Worm (Caenorhabditis elegans) whole organism, L3 larva: ENCODE data around the gene W06G6.2.

Source experiments
- R02D3.7 ChIP-seq: fragments of 150-350 bp; optimal IDR thresholded peaks from 2 replicates; lab custom pipeline; 2014; ENCODE audit warnings: missing biosample characterization, missing genetic modification characterization
- ZK546.5 ChIP-seq: sonication (generic microtip); optimal IDR thresholded peaks from 2 replicates; lab custom pipeline; 2017; ENCODE audit warnings: missing biosample characterization, missing genetic modification characterization
- aly-2 ChIP-seq: fragments of 150-350 bp; optimal IDR thresholded peaks from 2 replicates; lab custom pipeline; 2014; ENCODE audit warnings: missing biosample characterization, missing genetic modification characterization
- ceh-16 ChIP-seq: sonication (generic microtip); optimal IDR thresholded peaks from 2 replicates; lab custom pipeline; 2017; ENCODE audit warnings: missing biosample characterization, missing genetic modification characterization
- ceh-28 ChIP-seq: fragments of 150-350 bp; optimal IDR thresholded peaks from 2 replicates; lab custom pipeline; 2014; ENCODE audit warnings: missing biosample characterization, missing genetic modification reagents, missing genetic modification characterization
- ceh-82 ChIP-seq: fragments of 150-350 bp; optimal IDR thresholded peaks from 2 replicates; lab custom pipeline; 2014; ENCODE audit warnings: missing biosample characterization, missing genetic modification characterization
- ceh-9 ChIP-seq: sonication (generic microtip); optimal IDR thresholded peaks from 2 replicates; lab custom pipeline; 2018; ENCODE audit warnings: missing biosample characterization, missing genetic modification characterization
- elt-2 ChIP-seq: sonication (generic microtip); optimal IDR thresholded peaks from 2 replicates; lab custom pipeline; 2016; ENCODE audit warnings: missing genetic modification reagents, mild to moderate bottlenecking, missing genetic modification characterization, missing compliant biosample characterization
- elt-3 ChIP-seq, 3 experiments: fragments of 150-350 bp in 1 of 3; sonication (generic microtip) in 2 of 3; optimal IDR thresholded peaks; 2 replicates in 2 of 3; 4 replicates in 1 of 3; lab custom pipeline; 2014 to 2017; ENCODE audit warnings: missing biosample characterization in 3 of 3, missing genetic modification characterization in 3 of 3
- eor-1 ChIP-seq, 2 experiments: fragments of 150-350 bp; optimal IDR thresholded peaks; 2 replicates each; lab custom pipeline; 2014 to 2018; ENCODE audit warnings: missing biosample characterization in 2 of 2, missing genetic modification characterization in 2 of 2
- fkh-2 ChIP-seq: fragments of 150-350 bp; optimal IDR thresholded peaks from 2 replicates; lab custom pipeline; 2014; ENCODE audit warnings: missing biosample characterization, missing genetic modification reagents, missing genetic modification characterization
- fos-1 ChIP-seq: fragments of 150-350 bp; optimal IDR thresholded peaks from 2 replicates; lab custom pipeline; 2014; ENCODE audit warnings: missing biosample characterization, missing genetic modification characterization
- jun-1 ChIP-seq: fragments of 150-350 bp; optimal IDR thresholded peaks from 2 replicates; lab custom pipeline; 2014; ENCODE audit warnings: missing biosample characterization, missing genetic modification reagents, missing genetic modification characterization
- lin-39 ChIP-seq: fragments of 150-350 bp; optimal IDR thresholded peaks from 2 replicates; lab custom pipeline; 2018; ENCODE audit warnings: missing biosample characterization, missing genetic modification reagents, missing genetic modification characterization
- lsy-12 ChIP-seq: sonication (generic microtip); optimal IDR thresholded peaks from 2 replicates; lab custom pipeline; 2016; ENCODE audit warnings: mild to moderate bottlenecking, missing genetic modification characterization, missing compliant biosample characterization
- mdl-1 ChIP-seq: fragments of 150-350 bp; optimal IDR thresholded peaks from 2 replicates; lab custom pipeline; 2014; ENCODE audit warnings: missing biosample characterization, missing genetic modification characterization
- nfya-1 ChIP-seq: sonication (generic microtip); optimal IDR thresholded peaks from 2 replicates; lab custom pipeline; 2017; ENCODE audit warnings: missing genetic modification characterization, mild to moderate bottlenecking, missing compliant biosample characterization, antibody characterized with exemption, moderate library complexity; ENCODE audit not compliant: insufficient read depth
- nhr-11 ChIP-seq: fragments of 150-350 bp; optimal IDR thresholded peaks from 2 replicates; lab custom pipeline; 2014; ENCODE audit warnings: missing biosample characterization, missing genetic modification characterization
- nhr-12 ChIP-seq: fragments of 150-350 bp; optimal IDR thresholded peaks from 2 replicates; lab custom pipeline; 2014; ENCODE audit warnings: missing biosample characterization, missing genetic modification characterization
- nhr-25 ChIP-seq: sonication (generic microtip); optimal IDR thresholded peaks from 2 replicates; lab custom pipeline; 2017; ENCODE audit warnings: missing biosample characterization, missing genetic modification characterization
- nhr-28 ChIP-seq: fragments of 150-350 bp; optimal IDR thresholded peaks from 2 replicates; lab custom pipeline; 2014; ENCODE audit warnings: missing biosample characterization, missing genetic modification characterization
- nhr-77 ChIP-seq: fragments of 150-350 bp; optimal IDR thresholded peaks from 2 replicates; lab custom pipeline; 2014; ENCODE audit warnings: missing biosample characterization, missing genetic modification characterization
- pha-4 ChIP-seq: fragments of 150-350 bp; optimal IDR thresholded peaks from 2 replicates; lab custom pipeline; 2014; ENCODE audit warnings: missing biosample characterization, missing genetic modification reagents, missing genetic modification characterization
- pqm-1 ChIP-seq: fragments of 150-350 bp; optimal IDR thresholded peaks from 2 replicates; lab custom pipeline; 2017; ENCODE audit warnings: missing biosample characterization, missing genetic modification characterization, inconsistent platforms
- sea-2 ChIP-seq: fragments of 150-350 bp; sonication (generic microtip); optimal IDR thresholded peaks from 4 replicates; lab custom pipeline; 2014; ENCODE audit warnings: missing biosample characterization, missing genetic modification reagents, missing genetic modification characterization
- snpc-4 ChIP-seq: fragments of 150-350 bp; optimal IDR thresholded peaks from 2 replicates; lab custom pipeline; 2014; ENCODE audit warnings: missing biosample characterization, missing genetic modification characterization
- tbx-2 ChIP-seq: sonication (generic microtip); optimal IDR thresholded peaks from 2 replicates; lab custom pipeline; 2016; ENCODE audit warnings: mild to moderate bottlenecking, missing genetic modification characterization, missing compliant biosample characterization
- unc-39 ChIP-seq: sonication (generic microtip); optimal IDR thresholded peaks from 4 replicates; lab custom pipeline; 2017; ENCODE audit warnings: missing biosample characterization, missing genetic modification characterization
- unc-62 ChIP-seq: fragments of 150-350 bp; sonication (generic microtip); optimal IDR thresholded peaks from 4 replicates; lab custom pipeline; 2014; ENCODE audit warnings: missing biosample characterization, missing genetic modification reagents, missing genetic modification characterization
- zag-1 ChIP-seq: fragments of 150-350 bp; optimal IDR thresholded peaks from 2 replicates; lab custom pipeline; 2014; ENCODE audit warnings: missing biosample characterization, missing genetic modification characterization
- ztf-11 ChIP-seq: fragments of 150-350 bp; optimal IDR thresholded peaks from 2 replicates; lab custom pipeline; 2014; ENCODE audit warnings: missing biosample characterization, missing genetic modification characterization
- ztf-4 ChIP-seq: fragments of 150-350 bp; optimal IDR thresholded peaks from 2 replicates; lab custom pipeline; 2014; ENCODE audit warnings: missing biosample characterization, missing genetic modification characterization

Gene W06G6.2

DNA sequence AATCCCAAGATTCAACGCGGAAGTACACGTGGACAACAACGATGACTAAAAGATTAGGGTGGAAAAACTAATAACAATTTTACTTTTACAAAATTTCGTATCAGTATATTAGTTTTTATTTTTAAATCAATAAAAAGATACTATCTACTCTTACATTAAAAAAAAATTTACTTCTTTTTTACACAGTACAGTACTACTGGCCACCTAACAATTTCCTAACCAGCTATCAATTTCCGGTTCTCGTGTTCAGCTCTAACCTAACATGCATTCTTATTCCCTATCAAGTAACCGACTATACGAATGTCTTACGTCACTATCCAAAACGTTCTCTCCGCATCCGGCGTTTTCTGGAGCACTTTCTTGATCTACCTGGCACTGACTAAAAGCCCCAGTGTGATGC is 509 bp downstream of the W06G6.2 start, which contains the start of gene srd-21:
Gene srd-21, plus strand, starts transcription at position 301 of the 400 bp plus-strand sequence.
- TF ChIP-seq nhr-11 (tag; lab: Kevin White, UChicago) (no peak), nhr-12 (no peak), nhr-25 (tag; lab: Kevin White, UChicago) (no peak), nhr-28 (tag; lab: Kevin White, UChicago) (no peak), snpc-4 (tag; lab: Kevin White, UChicago) (no peak), lin-39 (tag; lab: Kevin White, UChicago) (no peak), zag-1 (tag; lab: Kevin White, UChicago) (no peak), tbx-2 (tag; lab: Kevin White, UChicago) (no peak), elt-3 (tag; optimal IDR thresholded peaks at IDR 0.05; lab: Kevin White, UChicago) (no peak), fkh-2 (tag; lab: Kevin White, UChicago) (no peak)

DNA sequence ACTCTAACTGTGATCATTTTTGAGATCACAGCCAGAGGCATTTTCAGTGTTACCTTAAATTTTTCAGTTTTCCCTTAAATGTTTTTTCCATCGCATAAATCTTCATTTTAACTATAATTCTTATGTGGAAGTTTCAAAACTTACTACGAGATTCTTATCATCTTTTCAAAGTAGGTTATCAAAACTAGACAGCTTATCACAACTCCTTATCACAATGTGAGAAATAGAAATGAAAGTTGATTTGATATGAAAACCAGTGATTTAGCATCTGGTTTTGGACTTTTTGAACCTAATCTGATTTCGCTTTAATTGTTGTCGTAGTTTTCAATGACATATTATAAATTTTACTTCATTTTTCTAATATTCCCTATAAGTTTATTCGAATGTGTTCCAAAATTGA is 6.8 kb downstream of the W06G6.2 start, which contains the start of gene mltn-11:
Gene mltn-11, plus strand, starts transcription at position 276 of the 400 bp plus-strand sequence.
- TF ChIP-seq eor-1 (tag; optimal IDR thresholded peaks at IDR 0.05; lab: Kevin White, UChicago) (no peak), elt-2 (peak; percentile 28)

DNA sequence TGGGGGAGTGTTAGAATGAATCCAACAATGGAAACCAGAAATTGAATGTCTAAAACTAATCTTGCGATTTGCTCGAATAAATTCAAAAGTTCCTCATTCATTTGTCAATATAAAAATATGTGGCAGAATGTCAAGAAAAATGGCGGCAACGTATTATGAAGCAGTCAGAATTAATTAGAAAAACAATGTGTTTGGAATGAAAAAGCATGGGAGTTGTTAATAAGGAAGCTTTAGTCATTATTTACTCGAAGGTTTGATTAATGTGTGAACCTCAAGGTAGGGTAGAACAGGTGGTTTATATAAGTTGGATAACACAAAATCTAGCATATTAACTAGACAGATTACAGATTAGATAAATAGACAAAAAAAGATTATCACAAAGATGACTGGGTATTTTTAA is 9.1 kb downstream of the W06G6.2 start, which contains the start of gene srw-76:
Gene srw-76, minus strand, starts transcription at position 101 of the 400 bp plus-strand sequence.
- TF ChIP-seq pqm-1 (tag; lab: Kevin White, UChicago) (no peak), ceh-82 (tag; lab: Kevin White, UChicago) (no peak), nfya-1 (tag; lab: Kevin White, UChicago) (no peak), unc-39 (tag; lab: Kevin White, UChicago) (no peak), sea-2 (GFP tag; lab: Kevin White, UChicago) (no peak), ztf-4 (no peak), ceh-9 (tag; lab: Kevin White, UChicago) (no peak), ceh-16 (no peak), snpc-4 (tag; lab: Kevin White, UChicago) (no peak), jun-1 (tag; lab: Kevin White, UChicago) (no peak), R02D3.7 (tag; lab: Kevin White, UChicago) (no peak)

DNA sequence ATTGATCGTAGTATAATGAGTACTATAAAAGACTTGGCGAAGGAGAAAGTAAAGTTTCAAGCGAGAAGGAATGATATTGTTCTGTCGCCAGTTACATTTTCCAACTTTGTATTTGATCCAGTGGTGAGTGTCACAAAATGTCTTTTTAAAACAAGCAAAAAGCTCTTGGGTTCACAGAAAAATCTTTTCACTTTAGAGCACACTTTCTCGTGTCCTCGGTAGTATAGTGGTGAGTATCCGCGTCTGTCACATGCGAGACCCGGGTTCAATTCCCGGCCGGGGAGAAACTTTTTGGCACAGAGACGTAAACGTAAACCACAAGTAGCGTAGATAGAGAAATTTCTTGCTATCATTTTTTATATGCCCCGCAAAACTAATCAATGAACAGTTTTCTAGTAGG is 11.3 kb downstream of the W06G6.2 start:
- TF ChIP-seq elt-2 (peak; percentile 32), lin-39 (tag; lab: Kevin White, UChicago) (no peak)
- TF ChIP-seq, all 47 proteins: peak for 1

DNA sequence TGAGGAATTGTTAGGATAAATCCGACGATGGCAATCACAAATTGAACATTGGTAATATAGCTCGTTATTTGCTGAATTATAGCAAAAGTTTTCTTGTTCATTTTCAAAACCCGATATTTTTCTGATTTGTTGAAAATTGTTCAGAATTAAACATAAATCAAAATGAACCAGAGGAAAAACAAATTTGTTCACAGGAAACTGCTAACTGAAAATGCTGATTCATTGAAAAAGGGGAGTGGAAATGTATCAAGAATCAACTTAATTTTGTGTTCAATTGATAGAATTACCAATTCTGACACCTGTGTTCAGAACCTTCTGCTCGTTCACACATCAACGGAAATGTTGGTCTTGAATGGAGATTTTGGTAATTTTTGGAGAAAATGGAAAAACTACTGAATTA is 14.5 kb downstream of the W06G6.2 start, which contains the start of gene srw-77:
Gene srw-77, minus strand, starts transcription at position 101 of the 400 bp plus-strand sequence.
- no peak for TF ChIP-seq lsy-12 (tag; lab: Kevin White, UChicago)
- TF ChIP-seq pqm-1 (tag; lab: Kevin White, UChicago), result no peak
- TF ChIP-seq unc-62, result no peak
- TF ChIP-seq nfya-1 (tag; lab: Kevin White, UChicago), result no peak
- TF ChIP-seq ZK546.5 (tag; lab: Kevin White, UChicago), result no peak
- no peak for TF ChIP-seq fos-1 (tag; lab: Kevin White, UChicago)
- TF ChIP-seq fkh-2 (tag; lab: Kevin White, UChicago), result no peak
- TF ChIP-seq ceh-28 (tag; lab: Kevin White, UChicago), result no peak
- no peak for TF ChIP-seq aly-2 (tag; lab: Kevin White, UChicago)
- no peak for TF ChIP-seq nhr-77 (tag; lab: Kevin White, UChicago)
- TF ChIP-seq pha-4 (tag; lab: Kevin White, UChicago), result no peak
- no peak for TF ChIP-seq elt-3 (tag; optimal IDR thresholded peaks at IDR 0.05; lab: Kevin White, UChicago)
- no peak for TF ChIP-seq nhr-25 (tag; lab: Kevin White, UChicago)
- TF ChIP-seq ceh-16, result no peak
- TF ChIP-seq mdl-1 (tag; lab: Kevin White, UChicago), result no peak
- no peak for TF ChIP-seq nhr-12
- no peak for TF ChIP-seq ztf-11
- no peak for TF ChIP-seq ztf-4
